Worm (Caenorhabditis elegans) whole organism, L1 larva: ENCODE data around the gene F01F1.14.

Experiments
- Y116A8C.19 ChIP-seq: sonication (generic microtip); optimal IDR thresholded peaks from 2 replicates; lab custom pipeline; 2016; ENCODE audit warnings: missing compliant biosample characterization, missing genetic modification characterization, borderline replicate concordance
- aha-1 ChIP-seq: fragments of 150-350 bp; optimal IDR thresholded peaks from 2 replicates; lab custom pipeline; 2014; ENCODE audit warnings: missing biosample characterization, missing genetic modification characterization
- blmp-1 ChIP-seq: fragments of 150-350 bp; optimal IDR thresholded peaks from 2 replicates; lab custom pipeline; 2014; ENCODE audit warnings: missing biosample characterization, missing genetic modification characterization
- ceh-90 ChIP-seq: sonication (generic microtip); optimal IDR thresholded peaks from 2 replicates; lab custom pipeline; 2016; ENCODE audit warnings: missing genetic modification characterization, missing compliant biosample characterization
- ces-1 ChIP-seq: fragments of 150-350 bp; optimal IDR thresholded peaks from 2 replicates; lab custom pipeline; 2014; ENCODE audit warnings: missing biosample characterization, missing genetic modification reagents, missing genetic modification characterization
- dpl-1 ChIP-seq, 3 experiments: fragments of 150-350 bp in 2 of 3; sonication (generic microtip) in 1 of 3; optimal IDR thresholded peaks; 2 replicates each; lab custom pipeline; 2014 to 2017; ENCODE audit warnings: missing biosample characterization in 3 of 3, missing genetic modification characterization in 3 of 3, missing genetic modification reagents in 3 of 3
- efl-1 ChIP-seq, 4 experiments: fragments of 150-350 bp; optimal IDR thresholded peaks in 3 of 4; peaks in 1 of 4; 1 replicate in 1 of 4; 2 replicates in 3 of 4; lab custom pipeline; 2014; ENCODE audit warnings: missing biosample characterization in 2 of 4, missing genetic modification characterization in 2 of 4, missing genetic modification reagents in 2 of 4
- egl-13 ChIP-seq: sonication (generic microtip); optimal IDR thresholded peaks from 2 replicates; lab custom pipeline; 2016; ENCODE audit warnings: missing genotype, missing genetic modification reagents, missing genetic modification characterization, missing compliant biosample characterization
- elt-2 ChIP-seq: sonication (generic microtip); optimal IDR thresholded peaks from 2 replicates; lab custom pipeline; 2016; ENCODE audit warnings: missing genetic modification characterization, mild to moderate bottlenecking, inconsistent platforms, missing compliant biosample characterization, missing genetic modification reagents
- fkh-8 ChIP-seq: sonication (generic microtip); optimal IDR thresholded peaks from 2 replicates; lab custom pipeline; 2016; ENCODE audit warnings: mild to moderate bottlenecking, missing genetic modification characterization, missing compliant biosample characterization
- hlh-4 ChIP-seq: sonication (generic microtip); optimal IDR thresholded peaks from 2 replicates; lab custom pipeline; 2016; ENCODE audit warnings: mild to moderate bottlenecking, missing genetic modification characterization, missing compliant biosample characterization
- irx-1 ChIP-seq: sonication (generic microtip); optimal IDR thresholded peaks from 2 replicates; lab custom pipeline; 2016; ENCODE audit warnings: missing genetic modification characterization, missing compliant biosample characterization
- lin-14 ChIP-seq: fragments of 200-800 bp; sonication (Bioruptor generic); optimal IDR thresholded peaks from 2 replicates; lab custom pipeline; 2018; ENCODE audit warnings: mild to moderate bottlenecking, missing genetic modification characterization, moderate library complexity, missing compliant biosample characterization
- mep-1 ChIP-seq: fragments of 150-350 bp; optimal IDR thresholded peaks from 2 replicates; lab custom pipeline; 2014; ENCODE audit warnings: missing biosample characterization, missing genetic modification characterization
- nhr-19 ChIP-seq: fragments of 200-800 bp; sonication (Bioruptor generic); conservative IDR thresholded peaks from 2 replicates; pipeline ENCODE4 v1.3.6; 2022; ENCODE audit warnings: missing genetic modification characterization, missing compliant biosample characterization
- nhr-237 ChIP-seq: fragments of 150-350 bp; optimal IDR thresholded peaks from 2 replicates; lab custom pipeline; 2014; ENCODE audit warnings: missing biosample characterization, missing genetic modification characterization
- nhr-84 ChIP-seq: sonication (generic microtip); optimal IDR thresholded peaks from 2 replicates; lab custom pipeline; 2017; ENCODE audit warnings: missing biosample characterization, missing genetic modification characterization
- nhr-85 ChIP-seq: sonication (generic microtip); peaks from one replicate; lab custom pipeline; 2016; ENCODE audit warnings: missing genetic modification characterization, inconsistent platforms, missing compliant biosample characterization
- pag-3 ChIP-seq: sonication (generic microtip); optimal IDR thresholded peaks from 2 replicates; lab custom pipeline; 2017; ENCODE audit warnings: missing genetic modification characterization, mild to moderate bottlenecking, missing compliant biosample characterization, antibody characterized with exemption, borderline replicate concordance; ENCODE audit not compliant: insufficient read depth
- pax-3 ChIP-seq: fragments of 200-800 bp; sonication (Bioruptor generic); optimal IDR thresholded peaks from 2 replicates; lab custom pipeline; 2018; ENCODE audit warnings: mild to moderate bottlenecking, missing genetic modification characterization, moderate library complexity, missing compliant biosample characterization
- pqm-1 ChIP-seq: sonication (generic microtip); optimal IDR thresholded peaks from 3 replicates; lab custom pipeline; 2017; ENCODE audit warnings: missing biosample characterization, missing genetic modification characterization
- skn-1 ChIP-seq: fragments of 150-350 bp; optimal IDR thresholded peaks from 2 replicates; lab custom pipeline; 2014; ENCODE audit warnings: missing biosample characterization, missing genetic modification characterization
- snu-23 ChIP-seq: sonication (generic microtip); optimal IDR thresholded peaks from 2 replicates; lab custom pipeline; 2016; ENCODE audit warnings: missing genetic modification characterization, missing compliant biosample characterization
- sptf-1 ChIP-seq: fragments of 150-350 bp; optimal IDR thresholded peaks from 2 replicates; lab custom pipeline; 2014; ENCODE audit warnings: missing biosample characterization, missing genetic modification characterization
- swsn-7 ChIP-seq: sonication (generic microtip); optimal IDR thresholded peaks from 2 replicates; lab custom pipeline; 2016; ENCODE audit warnings: missing genetic modification characterization, missing compliant biosample characterization
- zag-1 ChIP-seq: fragments of 150-350 bp; optimal IDR thresholded peaks from 2 replicates; lab custom pipeline; 2014; ENCODE audit warnings: missing biosample characterization, missing genetic modification characterization
- ztf-4 ChIP-seq: fragments of 150-350 bp; optimal IDR thresholded peaks from 2 replicates; lab custom pipeline; 2014; ENCODE audit warnings: missing biosample characterization, missing genetic modification characterization

Gene F01F1.14

DNA sequence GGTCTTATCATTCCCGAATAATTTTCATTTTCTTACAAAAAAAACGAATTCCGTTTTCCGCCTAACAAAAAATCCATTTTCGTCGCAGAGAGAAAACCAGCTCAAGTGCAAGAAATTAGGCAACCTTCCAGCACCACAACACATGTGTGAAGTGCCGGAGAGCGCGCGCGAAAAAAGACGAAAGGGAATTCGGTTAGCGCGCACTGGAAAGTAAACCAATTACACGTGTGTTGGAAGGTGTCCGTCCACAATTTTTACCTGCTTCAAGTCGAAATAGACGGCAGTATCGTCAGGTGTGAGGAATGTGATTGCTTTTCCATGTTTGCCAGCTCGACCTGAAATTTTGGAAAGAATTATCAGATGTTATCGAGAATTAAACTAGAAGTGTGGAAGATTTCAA is 48.1 kb downstream of the F01F1.14 start:
- TF ChIP-seq dpl-1 (GFP tag; optimal IDR thresholded peaks at IDR 0.05; lab: Kevin White, UChicago) (no peak), mep-1 (tag; lab: Kevin White, UChicago) (no peak), elt-2 (tag; lab: Kevin White, UChicago) (no peak), sptf-1 (tag; lab: Kevin White, UChicago) (no peak), pag-3 (tag; lab: Kevin White, UChicago) (no peak), blmp-1 (tag; lab: Kevin White, UChicago) (peak; percentile 22)

DNA sequence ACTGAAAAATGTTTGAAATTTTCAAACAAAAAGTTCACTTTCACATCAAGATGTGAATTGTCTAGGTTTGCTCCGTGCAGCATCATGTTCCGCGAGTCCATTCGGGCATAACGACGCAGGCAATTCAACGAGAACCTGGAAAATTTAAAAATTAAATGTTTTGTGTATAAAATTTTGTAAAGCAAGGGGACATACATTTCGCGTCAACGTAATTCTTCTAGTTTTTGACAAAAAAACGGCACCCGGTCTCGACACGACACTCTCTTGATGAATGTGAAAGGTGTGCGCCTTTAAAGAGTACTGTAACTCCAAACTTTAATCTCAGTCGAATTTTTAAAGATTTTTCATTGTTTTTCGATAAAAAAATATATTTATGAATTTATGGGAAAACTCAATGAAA is 48.7 kb downstream of the F01F1.14 start, which contains the start of gene R12B2.6:
Gene R12B2.6 (minus strand): TSS at position 101 of the 400 bp plus-strand sequence.
- no peak for TF ChIP-seq egl-13
- TF ChIP-seq lin-14 (GFP tag; lab: Kevin White, UChicago): no peak
- no peak for TF ChIP-seq efl-1 (optimal IDR thresholded peaks at IDR 0.05; lab: Kevin White, UChicago)
- TF ChIP-seq efl-1 (GFP tag; optimal IDR thresholded peaks at IDR 0.05 in 1 of 2; lab: Kevin White, UChicago): no peak
- TF ChIP-seq skn-1 (tag; lab: Kevin White, UChicago): no peak
- no peak for TF ChIP-seq mep-1 (tag; lab: Kevin White, UChicago)
- TF ChIP-seq pax-3 (tag; lab: Kevin White, UChicago): no peak
- no peak for TF ChIP-seq nhr-85 (tag; lab: Kevin White, UChicago)
- no peak for TF ChIP-seq zag-1 (tag; lab: Kevin White, UChicago)
- TF ChIP-seq hlh-4 (tag; lab: Kevin White, UChicago): no peak
- TF ChIP-seq nhr-19 (GFP tag; lab: Robert Waterston, UW): no peak
- TF ChIP-seq ces-1 (GFP tag; lab: Kevin White, UChicago): no peak
- TF ChIP-seq pqm-1 (tag; lab: Kevin White, UChicago): no peak
- TF ChIP-seq irx-1 (tag; lab: Kevin White, UChicago): no peak
- no peak for TF ChIP-seq dpl-1 (GFP tag; optimal IDR thresholded peaks at IDR 0.05; lab: Kevin White, UChicago)
- TF ChIP-seq Y116A8C.19 (tag; lab: Kevin White, UChicago): no peak
- TF ChIP-seq snu-23 (GFP tag; lab: Kevin White, UChicago): no peak
- no peak for TF ChIP-seq fkh-8 (tag; lab: Kevin White, UChicago)
- no peak for TF ChIP-seq ztf-4 (tag; lab: Kevin White, UChicago)

DNA sequence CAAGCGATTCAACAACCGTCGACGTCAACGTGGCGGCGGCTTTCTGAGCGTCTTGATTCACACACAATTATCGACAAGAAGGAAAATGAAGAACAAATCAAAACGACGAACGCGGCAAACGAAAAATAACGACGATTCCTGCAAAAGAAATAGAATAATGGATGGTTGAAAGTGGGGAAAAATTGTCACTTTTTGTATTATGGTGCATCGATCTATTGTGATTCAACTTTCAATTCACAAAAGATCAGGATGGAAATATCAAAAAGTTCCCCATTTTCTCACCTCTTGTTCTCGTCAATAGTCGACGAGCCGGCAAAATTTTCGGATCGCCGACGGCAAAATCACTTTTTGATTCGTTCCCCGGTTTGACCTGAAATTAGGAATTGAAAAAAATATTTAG is 49.3 kb downstream of the F01F1.14 start, which contains the start of the genes R12B2.13 and mdt-15:
Gene R12B2.13 (minus strand): TSS at position 101 of the 400 bp plus-strand sequence.
Gene mdt-15 (minus strand): TSS at position 376 of the 400 bp plus-strand sequence.
- no peak for TF ChIP-seq ceh-90

- TF ChIP-seq swsn-7 (no peak), aha-1 (tag; lab: Kevin White, UChicago) (no peak), efl-1 (optimal IDR thresholded peaks at IDR 0.05; lab: Kevin White, UChicago) (no peak), efl-1 (GFP tag; optimal IDR thresholded peaks at IDR 0.05 in 1 of 2; lab: Kevin White, UChicago) (peak in 1 of 2 experiments; percentile 75), nhr-237 (tag; lab: Kevin White, UChicago) (no peak), nhr-84 (tag; lab: Kevin White, UChicago) (no peak)
These were observed 50.3 kb downstream of the F01F1.14 start for ce11 chrIII:5832442-5832841.
